Worm (Caenorhabditis elegans) whole organism, midembryonic: ENCODE data around the gene col-170.

Source experiments
- T22C8.4 ChIP-seq: fragments of 200-800 bp; sonication (Bioruptor generic); IDR thresholded peaks from 2 replicates; pipeline ENCODE4 v1.3.6; 2022; ENCODE audit warnings: missing genetic modification characterization, missing compliant biosample characterization
- flt-1 ChIP-seq: fragments of 200-800 bp; sonication (Bioruptor generic); IDR thresholded peaks from 2 replicates; pipeline ENCODE4 v1.3.6; 2022; ENCODE audit warnings: missing genetic modification characterization, missing compliant biosample characterization
- klf-2 ChIP-seq: fragments of 200-800 bp; sonication (Bioruptor generic); conservative IDR thresholded peaks from 2 replicates; pipeline ENCODE4 v1.3.6; 2022; ENCODE audit warnings: missing genetic modification reagents, missing genetic modification characterization, missing compliant biosample characterization
- med-1 ChIP-seq: sonication (generic microtip); optimal IDR thresholded peaks from 2 replicates; lab custom pipeline; 2017; ENCODE audit warnings: missing genetic modification characterization, mild to moderate bottlenecking, missing compliant biosample characterization, antibody characterized with exemption, missing genetic modification reagents; ENCODE audit not compliant: insufficient read depth
- ref-1 ChIP-seq: fragments of 200-800 bp; sonication (Bioruptor generic); conservative IDR thresholded peaks from 2 replicates; pipeline ENCODE4 v1.3.6; 2022; ENCODE audit warnings: missing genetic modification reagents, missing genetic modification characterization, missing compliant biosample characterization
- ztf-29 ChIP-seq: fragments of 200-800 bp; sonication (Bioruptor generic); IDR thresholded peaks from 2 replicates; pipeline ENCODE4 v1.3.6; 2022; ENCODE audit warnings: missing genetic modification reagents, missing genetic modification characterization, missing compliant biosample characterization

DNA sequence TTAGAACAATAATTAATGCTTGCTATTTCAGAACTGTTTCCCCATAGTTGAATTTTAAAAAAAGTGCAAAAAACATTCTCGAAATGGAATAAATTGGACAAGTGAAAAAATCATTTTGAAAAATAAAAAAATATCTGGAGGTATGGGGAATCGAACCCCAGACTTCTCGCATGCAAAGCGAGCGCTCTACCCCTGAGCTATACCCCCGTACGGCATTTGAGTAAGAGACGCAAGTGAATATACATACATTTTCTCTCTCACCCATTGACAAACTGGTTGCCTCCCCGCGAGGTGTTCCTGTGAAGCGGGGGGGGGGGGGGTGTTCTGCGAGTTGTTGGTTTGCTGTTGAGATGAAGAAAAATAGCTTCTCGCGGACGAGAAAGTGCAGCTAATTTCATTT, 39.4 kb upstream of the col-170 start:
- peak; percentile 96 for TF ChIP-seq ref-1 (GFP tag; lab: Robert Waterston, UW)
- TF ChIP-seq T22C8.4 (GFP tag; lab: Robert Waterston, UW) = peak; percentile 95
- peak; percentile 97 for TF ChIP-seq klf-2 (GFP tag; lab: Robert Waterston, UW)
- peak; percentile 80 for TF ChIP-seq ztf-29
- peak; percentile 98 for TF ChIP-seq flt-1 (GFP tag; lab: Robert Waterston, UW)
- peak; percentile 71 for TF ChIP-seq med-1
